Worm (Caenorhabditis elegans): ENCODE measurements around the gene T08B6.1.

- TF ChIP-seq nhr-77 (tag; optimal IDR thresholded peaks at IDR 0.05): no peak
- peak; percentile 88 for TF ChIP-seq ama-1 (optimal IDR thresholded peaks at IDR 0.05)
- TF ChIP-seq nhr-11 (tag; optimal IDR thresholded peaks at IDR 0.05): no peak
- no peak for TF ChIP-seq tbx-2 (tag; optimal IDR thresholded peaks at IDR 0.05)
- no peak for TF ChIP-seq mdl-1 (tag; optimal IDR thresholded peaks at IDR 0.05)
- no peak for TF ChIP-seq ceh-82 (tag; optimal IDR thresholded peaks at IDR 0.05)
- no peak for TF ChIP-seq nhr-12 (tag; optimal IDR thresholded peaks at IDR 0.05)
- TF ChIP-seq snpc-4 (tag; optimal IDR thresholded peaks at IDR 0.05): peak; percentile 98
- no peak for TF ChIP-seq aly-2 (tag; optimal IDR thresholded peaks at IDR 0.05)
- TF ChIP-seq lin-15B (tag; optimal IDR thresholded peaks at IDR 0.05): peak; percentile 43
- no peak for TF ChIP-seq fkh-10 (GFP tag; optimal IDR thresholded peaks at IDR 0.05)
- TF ChIP-seq skn-1 (tag; optimal IDR thresholded peaks at IDR 0.05): no peak
- no peak for TF ChIP-seq hmg-11 (tag; optimal IDR thresholded peaks at IDR 0.05)
Observed at ce11 chrIV:4880634-4881033, 6.5 kb downstream of the T08B6.1 start.
